Worm (Caenorhabditis elegans) whole organism, late embryonic: ENCODE measurements around the gene rcan-1.

ENCODE experiments used
- C08G9.2 ChIP-seq: sonication (generic microtip); optimal IDR thresholded peaks from 2 replicates; lab custom pipeline; 2016; ENCODE audit warnings: mild to moderate bottlenecking, missing genetic modification characterization, moderate library complexity, missing compliant biosample characterization
- C38D4.7 ChIP-seq: fragments of 200-800 bp; sonication (Bioruptor generic); optimal IDR thresholded peaks from 2 replicates; lab custom pipeline; 2018; ENCODE audit warnings: mild to moderate bottlenecking, missing genetic modification characterization, moderate library complexity, missing compliant biosample characterization
- F13H6.1 ChIP-seq: sonication (generic microtip); optimal IDR thresholded peaks from 2 replicates; lab custom pipeline; 2016; ENCODE audit warnings: missing genetic modification characterization, missing compliant biosample characterization
- K02D7.2 ChIP-seq: sonication (generic microtip); optimal IDR thresholded peaks from 2 replicates; lab custom pipeline; 2017; ENCODE audit warnings: mild to moderate bottlenecking, missing genetic modification characterization, missing compliant biosample characterization
- K09A11.1 ChIP-seq: sonication (generic microtip); optimal IDR thresholded peaks from 2 replicates; lab custom pipeline; 2017; ENCODE audit warnings: antibody characterized with exemption, mild to moderate bottlenecking, missing genetic modification characterization, missing compliant biosample characterization; ENCODE audit not compliant: insufficient read depth
- T23F11.4 ChIP-seq: fragments of 200-800 bp; sonication (Bioruptor generic); optimal IDR thresholded peaks from 2 replicates; lab custom pipeline; 2018; ENCODE audit warnings: mild to moderate bottlenecking, missing genetic modification characterization, missing compliant biosample characterization
- Y22D7AL.16 ChIP-seq: sonication (generic microtip); optimal IDR thresholded peaks from 2 replicates; lab custom pipeline; 2016; ENCODE audit warnings: missing genetic modification characterization, missing compliant biosample characterization
- ahr-1 ChIP-seq: sonication (generic microtip); optimal IDR thresholded peaks from 2 replicates; lab custom pipeline; 2016; ENCODE audit warnings: missing genetic modification characterization, missing compliant biosample characterization
- ama-1 ChIP-seq: fragments of 150-350 bp; optimal IDR thresholded peaks from 2 replicates; lab custom pipeline; 2014
- ceh-14 ChIP-seq: sonication (generic microtip); optimal IDR thresholded peaks from 2 replicates; lab custom pipeline; 2016; ENCODE audit warnings: missing genotype, missing genetic modification characterization, missing compliant biosample characterization
- ceh-2 ChIP-seq: sonication (generic microtip); optimal IDR thresholded peaks from 2 replicates; lab custom pipeline; 2016; ENCODE audit warnings: missing genotype, missing genetic modification characterization, missing compliant biosample characterization
- ceh-22 ChIP-seq: sonication (generic microtip); optimal IDR thresholded peaks from 2 replicates; lab custom pipeline; 2017; ENCODE audit warnings: missing biosample characterization, missing genetic modification characterization
- ceh-30 ChIP-seq: fragments of 150-350 bp; optimal IDR thresholded peaks from 2 replicates; lab custom pipeline; 2014; ENCODE audit warnings: missing biosample characterization, missing genetic modification characterization
- ceh-31 ChIP-seq: sonication (generic microtip); optimal IDR thresholded peaks from 2 replicates; lab custom pipeline; 2016; ENCODE audit warnings: missing genetic modification characterization, missing compliant biosample characterization
- ceh-6 ChIP-seq: fragments of 200-800 bp; sonication (Bioruptor generic); optimal IDR thresholded peaks from 2 replicates; lab custom pipeline; 2018; ENCODE audit warnings: mild to moderate bottlenecking, missing genetic modification characterization, missing compliant biosample characterization
- ceh-9 ChIP-seq: sonication (generic microtip); optimal IDR thresholded peaks from 2 replicates; lab custom pipeline; 2016; ENCODE audit warnings: mild to moderate bottlenecking, missing genetic modification characterization, inconsistent platforms, missing compliant biosample characterization
- dmd-4 ChIP-seq: sonication (generic microtip); optimal IDR thresholded peaks from 2 replicates; lab custom pipeline; 2016; ENCODE audit warnings: borderline replicate concordance, missing genetic modification characterization, missing compliant biosample characterization
- elt-2 ChIP-seq: sonication (generic microtip); optimal IDR thresholded peaks from 2 replicates; lab custom pipeline; 2016; ENCODE audit warnings: missing genetic modification reagents, missing genetic modification characterization, missing compliant biosample characterization
- elt-4 ChIP-seq: sonication (generic microtip); optimal IDR thresholded peaks from 2 replicates; lab custom pipeline; 2016; ENCODE audit warnings: missing genetic modification characterization, missing compliant biosample characterization
- fax-1 ChIP-seq: sonication (generic microtip); optimal IDR thresholded peaks from 2 replicates; lab custom pipeline; 2016; ENCODE audit warnings: missing genotype, missing genetic modification characterization, missing compliant biosample characterization
- fkh-10 ChIP-seq: fragments of 150-350 bp; optimal IDR thresholded peaks from 2 replicates; lab custom pipeline; 2014; ENCODE audit warnings: missing biosample characterization, missing genetic modification reagents, missing genetic modification characterization
- fkh-6 ChIP-seq: sonication (generic microtip); optimal IDR thresholded peaks from 2 replicates; lab custom pipeline; 2016; ENCODE audit warnings: missing genetic modification characterization, missing compliant biosample characterization
- gmeb-2 ChIP-seq: sonication (generic microtip); optimal IDR thresholded peaks from 2 replicates; lab custom pipeline; 2016; ENCODE audit warnings: missing genetic modification characterization, inconsistent platforms, missing compliant biosample characterization
- hlh-13 ChIP-seq: fragments of 200-800 bp; sonication (Bioruptor generic); optimal IDR thresholded peaks from 2 replicates; lab custom pipeline; 2018; ENCODE audit warnings: mild to moderate bottlenecking, missing genetic modification characterization, missing compliant biosample characterization
- hlh-15 ChIP-seq: sonication (generic microtip); optimal IDR thresholded peaks from 2 replicates; lab custom pipeline; 2016; ENCODE audit warnings: missing genetic modification characterization, missing compliant biosample characterization
- hlh-6 ChIP-seq: sonication (generic microtip); optimal IDR thresholded peaks from 2 replicates; lab custom pipeline; 2016; ENCODE audit warnings: missing genotype, missing genetic modification characterization, missing compliant biosample characterization
- hlh-8 ChIP-seq: sonication (generic microtip); optimal IDR thresholded peaks from 2 replicates; lab custom pipeline; 2016; ENCODE audit warnings: missing genotype, missing genetic modification characterization, missing compliant biosample characterization
- lim-6 ChIP-seq: sonication (generic microtip); optimal IDR thresholded peaks from 2 replicates; lab custom pipeline; 2016; ENCODE audit warnings: missing genetic modification characterization, missing compliant biosample characterization
- lin-11 ChIP-seq: fragments of 200-800 bp; sonication (Bioruptor generic); optimal IDR thresholded peaks from 2 replicates; lab custom pipeline; 2018; ENCODE audit warnings: mild to moderate bottlenecking, missing genetic modification characterization, missing compliant biosample characterization
- mec-3 ChIP-seq: sonication (generic microtip); optimal IDR thresholded peaks from 2 replicates; lab custom pipeline; 2016; ENCODE audit warnings: borderline replicate concordance, missing genetic modification characterization, missing compliant biosample characterization
- nhr-11 ChIP-seq: fragments of 150-350 bp; optimal IDR thresholded peaks from 2 replicates; lab custom pipeline; 2014; ENCODE audit warnings: missing biosample characterization, missing genetic modification characterization
- nhr-232 ChIP-seq: sonication (generic microtip); optimal IDR thresholded peaks from 2 replicates; lab custom pipeline; 2016; ENCODE audit warnings: missing genetic modification characterization, missing compliant biosample characterization
- npax-4 ChIP-seq: sonication (generic microtip); optimal IDR thresholded peaks from 2 replicates; lab custom pipeline; 2016; ENCODE audit warnings: missing genetic modification characterization, missing compliant biosample characterization
- odd-2 ChIP-seq: sonication (generic microtip); optimal IDR thresholded peaks from 2 replicates; lab custom pipeline; 2017; ENCODE audit warnings: antibody characterized with exemption, mild to moderate bottlenecking, missing genetic modification characterization, missing compliant biosample characterization
- pag-3 ChIP-seq: sonication (generic microtip); optimal IDR thresholded peaks from 2 replicates; lab custom pipeline; 2016; ENCODE audit warnings: missing compliant biosample characterization, missing genetic modification characterization, borderline replicate concordance
- pax-1 ChIP-seq: fragments of 150-350 bp; optimal IDR thresholded peaks from 2 replicates; lab custom pipeline; 2014; ENCODE audit warnings: missing biosample characterization, missing genetic modification characterization
- pha-4 ChIP-seq: fragments of 150-350 bp; optimal IDR thresholded peaks from 2 replicates; lab custom pipeline; 2018; ENCODE audit warnings: missing biosample characterization, missing genetic modification reagents, missing genetic modification characterization
- ref-2 ChIP-seq: sonication (generic microtip); optimal IDR thresholded peaks from 2 replicates; lab custom pipeline; 2016; ENCODE audit warnings: missing genetic modification characterization, missing compliant biosample characterization
- rnt-1 ChIP-seq: sonication (generic microtip); optimal IDR thresholded peaks from 2 replicates; lab custom pipeline; 2016; ENCODE audit warnings: missing genetic modification characterization, missing compliant biosample characterization
- sox-2 ChIP-seq: fragments of 200-800 bp; sonication (Bioruptor generic); IDR thresholded peaks from 2 replicates; pipeline ENCODE4 v1.3.6; 2022; ENCODE audit warnings: missing genetic modification reagents, missing genetic modification characterization, missing compliant biosample characterization
- sox-4 ChIP-seq: sonication (generic microtip); optimal IDR thresholded peaks from 2 replicates; lab custom pipeline; 2017; ENCODE audit warnings: mild to moderate bottlenecking, missing genetic modification characterization, inconsistent platforms, missing compliant biosample characterization
- tbx-2 ChIP-seq: sonication (generic microtip); optimal IDR thresholded peaks from 2 replicates; lab custom pipeline; 2016; ENCODE audit warnings: missing genetic modification characterization, missing compliant biosample characterization
- tbx-7 ChIP-seq: sonication (generic microtip); optimal IDR thresholded peaks from 2 replicates; lab custom pipeline; 2016; ENCODE audit warnings: missing genotype, missing genetic modification characterization, missing compliant biosample characterization
- ttx-3 ChIP-seq: sonication (generic microtip); optimal IDR thresholded peaks from 2 replicates; lab custom pipeline; 2016; ENCODE audit warnings: missing genetic modification reagents, missing genetic modification characterization, missing compliant biosample characterization
- unc-3 ChIP-seq, 2 experiments: fragments of 200-800 bp in 1 of 2; sonication (Bioruptor generic) in 1 of 2; sonication (generic microtip) in 1 of 2; conservative IDR thresholded peaks in 1 of 2; optimal IDR thresholded peaks in 1 of 2; 2 replicates each; pipeline versions ENCODE4 v1.3.6 to Lab custom; 2016 to 2022; ENCODE audit warnings: missing compliant biosample characterization in 2 of 2, missing genetic modification characterization in 2 of 2, missing genetic modification reagents in 1 of 2
- unc-42 ChIP-seq: sonication (generic microtip); optimal IDR thresholded peaks from 2 replicates; lab custom pipeline; 2016; ENCODE audit warnings: missing genotype, missing genetic modification characterization, missing compliant biosample characterization
- unc-55 ChIP-seq: sonication (generic microtip); optimal IDR thresholded peaks from 2 replicates; lab custom pipeline; 2017; ENCODE audit warnings: missing biosample characterization, missing genetic modification reagents, missing genetic modification characterization
- zip-5 ChIP-seq: sonication (generic microtip); optimal IDR thresholded peaks from 2 replicates; lab custom pipeline; 2016; ENCODE audit warnings: missing genetic modification characterization, missing compliant biosample characterization
- ztf-16 ChIP-seq: sonication (generic microtip); optimal IDR thresholded peaks from 2 replicates; lab custom pipeline; 2017; ENCODE audit warnings: missing genetic modification characterization, missing compliant biosample characterization

rcan-1 gene

DNA sequence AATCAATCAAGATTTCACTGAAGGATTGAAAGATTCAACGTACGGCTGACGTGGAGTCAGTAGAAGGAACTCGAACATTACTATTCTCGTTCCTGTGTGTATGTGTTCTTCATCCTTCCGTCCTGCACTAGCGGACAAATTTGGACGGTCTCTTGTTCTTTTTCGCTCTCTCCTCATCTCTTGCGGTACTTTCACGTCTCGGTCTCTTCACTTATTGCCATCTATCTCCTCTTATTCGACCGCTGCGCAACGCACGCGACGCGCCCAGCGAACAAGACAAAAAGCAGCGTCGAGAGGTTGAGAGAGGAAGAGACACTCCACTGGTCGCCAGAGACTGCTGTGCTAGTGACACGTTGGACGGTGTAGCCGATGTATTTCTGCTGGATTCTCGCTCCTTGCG, 31.6 kb upstream of the rcan-1 start (continued):
- TF ChIP-seq ceh-6 (GFP tag; lab: Kevin White, UChicago) = no peak
- peak; percentile 70 for TF ChIP-seq rnt-1 (tag; lab: Kevin White, UChicago)
- no peak for TF ChIP-seq sox-4 (tag; lab: Kevin White, UChicago)
- no peak for TF ChIP-seq ttx-3 (tag; lab: Kevin White, UChicago)
- no peak for TF ChIP-seq npax-4 (tag; lab: Kevin White, UChicago)
- no peak for TF ChIP-seq fax-1 (tag; lab: Kevin White, UChicago)
- no peak for TF ChIP-seq dmd-4
- no peak for TF ChIP-seq odd-2 (tag; lab: Kevin White, UChicago)
- TF ChIP-seq T23F11.4 (GFP tag; lab: Kevin White, UChicago) = no peak
- peak; percentile 17 for TF ChIP-seq F13H6.1 (tag; lab: Kevin White, UChicago)
- peak; percentile 20; the same call in 1 of the 2 replicates for TF ChIP-seq sox-2 (GFP tag; lab: Robert Waterston, UW)
- TF ChIP-seq ref-2 (tag; lab: Kevin White, UChicago) = peak; percentile 77
- no peak for TF ChIP-seq C38D4.7 (GFP tag; lab: Kevin White, UChicago)
- TF ChIP-seq pag-3 = no peak
- TF ChIP-seq hlh-8 (tag; lab: Kevin White, UChicago) = no peak
- no peak for TF ChIP-seq unc-3 (GFP tag; conservative IDR thresholded peaks at IDR 0.05; lab: Robert Waterston, UW)
- no peak for TF ChIP-seq unc-3 (tag; optimal IDR thresholded peaks at IDR 0.05; lab: Kevin White, UChicago)
- TF ChIP-seq ama-1 = peak; percentile 60
- TF ChIP-seq lin-11 (tag; lab: Kevin White, UChicago) = no peak
- TF ChIP-seq ceh-31 (tag; lab: Kevin White, UChicago) = peak; percentile 84
- peak; percentile 36 for TF ChIP-seq ceh-2 (tag; lab: Kevin White, UChicago)
- peak; percentile 26 for TF ChIP-seq hlh-13
- TF ChIP-seq lim-6 (tag; lab: Kevin White, UChicago) = peak; percentile 12
- peak; percentile 22 for TF ChIP-seq tbx-7 (tag; lab: Kevin White, UChicago)
- TF ChIP-seq ceh-30 = no peak
- no peak for TF ChIP-seq fkh-6 (tag; lab: Kevin White, UChicago)
- peak; percentile 7 for TF ChIP-seq C08G9.2 (tag; lab: Kevin White, UChicago)
- TF ChIP-seq ztf-16 = peak; percentile 3
- no peak for TF ChIP-seq K02D7.2
- no peak for TF ChIP-seq fkh-10 (GFP tag; lab: Kevin White, UChicago)
- TF ChIP-seq ceh-9 (tag; lab: Kevin White, UChicago) = no peak
- no peak for TF ChIP-seq nhr-11
- peak; percentile 83 for TF ChIP-seq tbx-2
- no peak for TF ChIP-seq gmeb-2
- TF ChIP-seq hlh-6 (tag; lab: Kevin White, UChicago) = peak; percentile 61
- peak; percentile 45 for TF ChIP-seq elt-2 (tag; lab: Kevin White, UChicago)
- no peak for TF ChIP-seq pha-4 (tag; lab: Kevin White, UChicago)
- TF ChIP-seq zip-5 (tag; lab: Kevin White, UChicago) = no peak
- TF ChIP-seq ceh-22 (tag; lab: Kevin White, UChicago) = peak; percentile 52
- TF ChIP-seq pax-1 = no peak
- TF ChIP-seq elt-4 (tag; lab: Kevin White, UChicago) = no peak
- no peak for TF ChIP-seq mec-3 (tag; lab: Kevin White, UChicago)
- no peak for TF ChIP-seq hlh-15 (tag; lab: Kevin White, UChicago)
- TF ChIP-seq nhr-232 (tag; lab: Kevin White, UChicago) = no peak
- no peak for TF ChIP-seq ahr-1 (tag; lab: Kevin White, UChicago)
- no peak for TF ChIP-seq K09A11.1
- TF ChIP-seq unc-55 (GFP tag; lab: Kevin White, UChicago) = peak; percentile 58
- no peak for TF ChIP-seq Y22D7AL.16 (tag; lab: Kevin White, UChicago)
- peak; percentile 34 for TF ChIP-seq unc-42 (tag; lab: Kevin White, UChicago)
- peak; percentile 24 for TF ChIP-seq ceh-14 (tag; lab: Kevin White, UChicago)
